Fruit fly (Drosophila melanogaster) whole organism, prepupa: ENCODE measurements around the gene RhoGAP100F.

Experiments
- Blimp-1 ChIP-seq: fragments of 200-800 bp; sonication (Bioruptor generic); optimal IDR thresholded peaks from 3 replicates; lab custom pipeline; 2017; ENCODE audit warnings: missing biosample characterization, missing genetic modification characterization, mild to moderate bottlenecking, moderate library complexity, missing genetic modification reagents
- CG10669 ChIP-seq: fragments of 200-800 bp; sonication (Bioruptor generic); optimal IDR thresholded peaks from 3 replicates; lab custom pipeline; 2018; ENCODE audit warnings: missing biosample characterization, mild to moderate bottlenecking, missing genetic modification characterization, moderate library complexity
- CG11294 ChIP-seq: fragments of 200-800 bp; sonication (Bioruptor generic); IDR thresholded peaks from 2 replicates; pipeline ENCODE4 v1.3.6; 2022; ENCODE audit warnings: missing biosample characterization, missing genetic modification characterization
- CG11762 ChIP-seq: fragments of 200-800 bp; sonication (Bioruptor generic); optimal IDR thresholded peaks from 3 replicates; lab custom pipeline; 2016; ENCODE audit warnings: missing biosample characterization, missing genetic modification characterization; ENCODE audit not compliant: insufficient read depth
- CG11902 ChIP-seq: fragments of 200-800 bp; sonication (Bioruptor generic); optimal IDR thresholded peaks from 3 replicates; lab custom pipeline; 2016; ENCODE audit warnings: missing biosample characterization, missing genetic modification characterization
- CG15336 ChIP-seq: fragments of 200-800 bp; sonication (Bioruptor generic); IDR thresholded peaks from 2 replicates; pipeline ENCODE4 v1.3.6; 2022; ENCODE audit warnings: missing biosample characterization, missing genetic modification characterization
- CG1621 ChIP-seq: fragments of 200-800 bp; sonication (Bioruptor generic); optimal IDR thresholded peaks from 3 replicates; lab custom pipeline; 2018; ENCODE audit warnings: missing biosample characterization, mild to moderate bottlenecking, missing genetic modification characterization
- CG3032 ChIP-seq: fragments of 200-800 bp; optimal IDR thresholded peaks from 2 replicates; lab custom pipeline; 2019; ENCODE audit warnings: missing biosample characterization, mild to moderate bottlenecking, missing genetic modification characterization, moderate library complexity
- CG31627 ChIP-seq: fragments of 200-800 bp; sonication (Bioruptor generic); optimal IDR thresholded peaks from 3 replicates; lab custom pipeline; 2016; ENCODE audit warnings: missing biosample characterization, missing genetic modification characterization
- CG32006 ChIP-seq: fragments of 200-800 bp; sonication (Bioruptor generic); optimal IDR thresholded peaks from 3 replicates; lab custom pipeline; 2017; ENCODE audit warnings: missing biosample characterization, mild to moderate bottlenecking, missing genetic modification characterization
- CG34406 ChIP-seq: fragments of 200-800 bp; sonication (Bioruptor generic); optimal IDR thresholded peaks from 3 replicates; lab custom pipeline; 2016; ENCODE audit warnings: missing biosample characterization, missing genetic modification characterization
- CG4318 ChIP-seq: fragments of 200-800 bp; sonication (Bioruptor generic); optimal IDR thresholded peaks from 3 replicates; lab custom pipeline; 2017; ENCODE audit warnings: missing biosample characterization, mild to moderate bottlenecking, missing genetic modification characterization
- CG6163 ChIP-seq: fragments of 200-800 bp; sonication (Bioruptor generic); IDR thresholded peaks from 3 replicates; pipeline ENCODE4 v1.3.6; 2022; ENCODE audit warnings: missing biosample characterization, missing genetic modification characterization
- CG6276 ChIP-seq: fragments of 200-800 bp; sonication (Bioruptor generic); optimal IDR thresholded peaks from 2 replicates; lab custom pipeline; 2017; ENCODE audit warnings: missing biosample characterization, mild to moderate bottlenecking, missing genetic modification characterization
- CG6854 ChIP-seq: fragments of 200-800 bp; sonication (Bioruptor generic); optimal IDR thresholded peaks from 2 replicates; lab custom pipeline; 2017; ENCODE audit warnings: missing biosample characterization, mild to moderate bottlenecking, missing genetic modification characterization
- CG7368 ChIP-seq: fragments of 200-800 bp; sonication (Bioruptor generic); optimal IDR thresholded peaks from 3 replicates; lab custom pipeline; 2016; ENCODE audit warnings: missing biosample characterization, missing genetic modification characterization
- CG8319 ChIP-seq: fragments of 200-800 bp; sonication (Bioruptor generic); optimal IDR thresholded peaks from 3 replicates; lab custom pipeline; 2016; ENCODE audit warnings: missing biosample characterization, missing genetic modification characterization
- Eip75B ChIP-seq: fragments of 200-800 bp; sonication (Bioruptor generic); optimal IDR thresholded peaks from 3 replicates; lab custom pipeline; 2016; ENCODE audit warnings: missing biosample characterization, missing genetic modification characterization
- Eip93F ChIP-seq: fragments of 200-800 bp; sonication (Bioruptor generic); optimal IDR thresholded peaks from 2 replicates; lab custom pipeline; 2016; ENCODE audit warnings: missing biosample characterization, mild to moderate bottlenecking, missing genetic modification characterization
- Ets21C ChIP-seq: fragments of 200-800 bp; sonication (Bioruptor generic); optimal IDR thresholded peaks from 3 replicates; lab custom pipeline; 2016; ENCODE audit warnings: missing biosample characterization, missing genetic modification characterization
- Ets96B ChIP-seq: fragments of 200-800 bp; optimal IDR thresholded peaks from 2 replicates; lab custom pipeline; 2019; ENCODE audit warnings: missing biosample characterization, mild to moderate bottlenecking, missing genetic modification characterization, moderate library complexity
- Hr39 ChIP-seq: fragments of 200-800 bp; sonication (Bioruptor generic); optimal IDR thresholded peaks from 2 replicates; lab custom pipeline; 2016; ENCODE audit warnings: missing biosample characterization, missing genetic modification characterization
- Lpt ChIP-seq: fragments of 200-800 bp; sonication (Bioruptor generic); optimal IDR thresholded peaks from 3 replicates; lab custom pipeline; 2016; ENCODE audit warnings: missing biosample characterization, missing genetic modification characterization
- Smox ChIP-seq: fragments of 200-800 bp; sonication (Bioruptor generic); optimal IDR thresholded peaks from 3 replicates; lab custom pipeline; 2016; ENCODE audit warnings: missing biosample characterization, missing genetic modification characterization
- Sox102F ChIP-seq: fragments of 200-800 bp; sonication (Bioruptor generic); optimal IDR thresholded peaks from 2 replicates; lab custom pipeline; 2016; ENCODE audit warnings: missing biosample characterization, mild to moderate bottlenecking, missing genetic modification characterization
- Sox14 ChIP-seq: fragments of 200-800 bp; sonication (Bioruptor generic); optimal IDR thresholded peaks from 3 replicates; lab custom pipeline; 2016; ENCODE audit warnings: missing biosample characterization, missing genetic modification characterization
- achi ChIP-seq: fragments of 200-800 bp; sonication (Bioruptor generic); optimal IDR thresholded peaks from 3 replicates; lab custom pipeline; 2016; ENCODE audit warnings: missing biosample characterization, missing genetic modification characterization
- dsx ChIP-seq: fragments of 200-800 bp; optimal IDR thresholded peaks from 3 replicates; lab custom pipeline; 2019; ENCODE audit warnings: missing biosample characterization, mild to moderate bottlenecking, missing genetic modification characterization, moderate library complexity; ENCODE audit not compliant: poor library complexity, severe bottlenecking
- eg ChIP-seq: fragments of 200-800 bp; sonication (Bioruptor generic); IDR thresholded peaks from 3 replicates; pipeline ENCODE4 v1.3.6; 2022; ENCODE audit warnings: missing biosample characterization, missing genetic modification characterization
- fd59A ChIP-seq: fragments of 200-800 bp; sonication (Bioruptor generic); optimal IDR thresholded peaks from 2 replicates; lab custom pipeline; 2017; ENCODE audit warnings: missing biosample characterization, mild to moderate bottlenecking, missing genetic modification characterization, missing genetic modification reagents
- fd85E ChIP-seq: fragments of 200-800 bp; sonication (Bioruptor generic); optimal IDR thresholded peaks from 3 replicates; lab custom pipeline; 2016; ENCODE audit warnings: missing biosample characterization, missing genetic modification characterization
- lz ChIP-seq: fragments of 200-800 bp; sonication (Bioruptor generic); optimal IDR thresholded peaks from 3 replicates; lab custom pipeline; 2016; ENCODE audit warnings: missing biosample characterization, missing genetic modification characterization
- ss ChIP-seq, 2 experiments: fragments of 200-800 bp; sonication (Bioruptor generic); optimal IDR thresholded peaks; 2 replicates in 1 of 2; 3 replicates in 1 of 2; lab custom pipeline; 2017 to 2018; ENCODE audit warnings: mild to moderate bottlenecking in 2 of 2, missing biosample characterization in 2 of 2, missing genetic modification characterization in 2 of 2, moderate library complexity in 1 of 2
- topi ChIP-seq: fragments of 200-800 bp; sonication (Bioruptor generic); optimal IDR thresholded peaks from 3 replicates; lab custom pipeline; 2016; ENCODE audit warnings: missing biosample characterization, missing genetic modification characterization

RhoGAP100F gene

dm6 chr3R:31762672-31763071, 49.7 kb upstream of the RhoGAP100F start (continued):
- peak; percentile 60 for TF ChIP-seq CG34406 (GFP tag; lab: Kevin White, UChicago)
- no peak for TF ChIP-seq CG31627 (GFP tag; lab: Kevin White, UChicago)
- peak; percentile 69 for TF ChIP-seq Lpt
- peak; percentile 80; the same call in 2 of the 3 replicates for TF ChIP-seq CG6163 (GFP tag; lab: Robert Waterston, UW)
- TF ChIP-seq dsx (GFP tag; lab: Kevin White, UChicago) = no peak
- no peak for TF ChIP-seq fd85E (GFP tag; lab: Kevin White, UChicago)
- TF ChIP-seq Sox14 (GFP tag; lab: Kevin White, UChicago) = peak; percentile 34
- peak; percentile 68 for TF ChIP-seq CG11762 (GFP tag; lab: Kevin White, UChicago)
- peak; percentile 31 for TF ChIP-seq CG8319 (GFP tag; lab: Kevin White, UChicago)
- TF ChIP-seq CG10669 (GFP tag; lab: Kevin White, UChicago) = peak; percentile 73
- TF ChIP-seq CG3032 (tag; lab: Kevin White, UChicago) = peak; percentile 69
- TF ChIP-seq Blimp-1 (GFP tag; lab: Kevin White, UChicago) = no peak
- TF ChIP-seq Ets21C (GFP tag; lab: Kevin White, UChicago) = no peak
- peak; percentile 81 for TF ChIP-seq CG32006 (GFP tag; lab: Kevin White, UChicago)

- TF ChIP-seq CG6276 (GFP tag; lab: Kevin White, UChicago) = peak; percentile 48
- no peak for TF ChIP-seq Ets96B (tag; lab: Kevin White, UChicago)
- peak; percentile 36; the same call in 1 of the 3 replicates for TF ChIP-seq eg (GFP tag; lab: Robert Waterston, UW)
- TF ChIP-seq CG10669 (GFP tag; lab: Kevin White, UChicago) = no peak
- no peak for TF ChIP-seq CG4318 (GFP tag; lab: Kevin White, UChicago)
- no peak for TF ChIP-seq CG6854 (GFP tag; lab: Kevin White, UChicago)
- no peak for TF ChIP-seq fd59A (GFP tag; lab: Kevin White, UChicago)
- no peak for TF ChIP-seq Eip93F (GFP tag; lab: Kevin White, UChicago)
- TF ChIP-seq Sox14 (GFP tag; lab: Kevin White, UChicago) = no peak
- TF ChIP-seq CG11902 (GFP tag; lab: Kevin White, UChicago) = no peak
- TF ChIP-seq Hr39 = no peak
- no peak for TF ChIP-seq achi (GFP tag; lab: Kevin White, UChicago)
- no peak for TF ChIP-seq Sox102F (GFP tag; lab: Kevin White, UChicago)
- no peak for TF ChIP-seq Eip75B (GFP tag; lab: Kevin White, UChicago)
- TF ChIP-seq CG1621 (tag; lab: Kevin White, UChicago) = no peak
- TF ChIP-seq CG6163 (GFP tag; lab: Robert Waterston, UW) = no peak
- TF ChIP-seq CG7368 (GFP tag; lab: Kevin White, UChicago) = no peak
- TF ChIP-seq CG31627 (GFP tag; lab: Kevin White, UChicago) = no peak
- TF ChIP-seq lz = no peak
- no peak for TF ChIP-seq ss (GFP tag; optimal IDR thresholded peaks at IDR 0.05; lab: Kevin White, UChicago)
- TF ChIP-seq CG11762 (GFP tag; lab: Kevin White, UChicago) = no peak
- 0 out of 2 replicates have a peak, but pooled peaks have one; percentile 19 for TF ChIP-seq CG15336 (GFP tag; lab: Robert Waterston, UW)
- no peak for TF ChIP-seq CG11294 (GFP tag; lab: Robert Waterston, UW)
Observed at dm6 chr3R:31764672-31765071, 47.7 kb upstream of the RhoGAP100F start, which contains the start of gene CG2150. CG2150 (minus strand) TSS chr3R:31764772.

DNA sequence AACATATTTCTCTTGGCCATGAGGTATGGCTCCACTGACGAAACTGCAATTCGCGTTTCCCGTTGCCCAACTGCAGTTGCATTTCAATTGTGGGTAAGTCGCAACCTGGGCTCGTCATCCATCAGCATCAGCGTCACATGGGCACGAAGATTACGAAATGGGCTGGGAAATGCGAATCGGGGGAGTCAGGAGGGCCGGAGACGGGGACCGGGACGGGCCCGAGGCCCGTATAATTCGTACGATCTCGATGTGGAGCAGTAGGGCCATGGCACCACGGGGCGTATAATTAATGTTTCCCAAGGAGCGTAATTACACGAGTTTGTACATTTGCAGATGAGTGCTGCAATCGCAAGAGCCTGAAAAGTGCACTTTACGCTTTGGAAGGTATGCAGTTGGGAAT, 47.3 kb upstream of the RhoGAP100F start:
- TF ChIP-seq Sox14 (GFP tag; lab: Kevin White, UChicago) (no peak), CG6276 (GFP tag; lab: Kevin White, UChicago) (no peak), topi (no peak), Eip75B (GFP tag; lab: Kevin White, UChicago) (no peak), Smox (GFP tag; lab: Kevin White, UChicago) (no peak), CG1621 (tag; lab: Kevin White, UChicago) (no peak), CG6854 (GFP tag; lab: Kevin White, UChicago) (no peak), CG31627 (GFP tag; lab: Kevin White, UChicago) (no peak), CG6163 (GFP tag; lab: Robert Waterston, UW) (no peak)
- TF ChIP-seq, all 60 proteins: peak for 0
